Worm (Caenorhabditis elegans): ENCODE results near the gene F31A3.3.

F31A3.3 gene

DNA sequence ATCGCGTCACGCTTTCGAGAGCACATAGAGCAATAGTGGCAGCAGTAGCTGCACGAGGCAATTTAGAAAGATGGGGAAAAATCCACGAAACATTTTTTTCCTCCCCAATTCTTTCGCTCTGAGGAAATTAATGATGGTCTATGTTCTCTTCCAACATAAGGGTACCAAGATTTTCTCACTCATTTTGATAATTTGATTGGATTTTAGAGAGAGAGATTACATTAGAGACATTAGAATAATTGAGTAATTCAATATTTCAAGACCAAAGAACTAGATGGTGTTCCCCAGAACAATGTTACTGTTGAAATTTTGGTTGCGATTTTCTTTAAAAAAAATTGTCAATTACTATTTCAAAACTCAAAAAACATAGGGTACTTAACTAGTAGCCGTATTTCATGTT, 12.4 kb downstream of the F31A3.3 start:
- no peak for TF ChIP-seq F57A8.1 (GFP tag; optimal IDR thresholded peaks at IDR 0.05)
- no peak for TF ChIP-seq sdz-38 (tag; optimal IDR thresholded peaks at IDR 0.05)
- no peak for TF ChIP-seq dpff-1 (tag; optimal IDR thresholded peaks at IDR 0.05)
- TF ChIP-seq K11D2.4 (GFP tag; IDR thresholded peaks at IDR 0.05): 0 out of 2 replicates have a peak, but pooled peaks have one; percentile 15

DNA sequence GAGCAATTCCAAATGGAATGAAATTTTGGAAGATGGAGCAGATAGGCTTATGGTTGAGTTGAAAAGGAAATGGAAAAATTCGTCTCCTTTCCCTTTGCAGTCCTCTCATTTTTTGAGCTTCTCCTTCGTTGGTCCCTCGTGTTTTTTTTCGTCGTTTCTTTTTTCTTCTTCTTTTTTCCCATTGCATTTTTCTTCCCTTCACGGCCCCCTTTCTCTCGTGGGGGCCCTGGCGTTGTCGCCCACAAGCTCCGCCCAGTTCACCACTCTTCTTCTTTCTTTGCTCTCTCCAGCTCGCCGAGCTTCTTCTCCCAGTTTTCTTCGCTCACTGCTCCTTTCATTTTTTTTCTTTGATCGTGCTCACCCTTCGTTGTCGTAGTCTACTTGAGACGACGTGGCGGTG, 14.4 kb downstream of the F31A3.3 start:
- 0 out of 2 replicates have a peak, but pooled peaks have one; percentile 7 for TF ChIP-seq hmg-1.2 (GFP tag; IDR thresholded peaks at IDR 0.05)
- no peak for TF ChIP-seq cebp-1 (GFP tag; IDR thresholded peaks at IDR 0.05)
- TF ChIP-seq cebp-1 (tag; optimal IDR thresholded peaks at IDR 0.05): peak; percentile 33
- TF ChIP-seq K12H6.12 (tag; optimal IDR thresholded peaks at IDR 0.05): peak; percentile 62
- TF ChIP-seq egl-44 (GFP tag; IDR thresholded peaks at IDR 0.05): no peak
- peak; percentile 83 for TF ChIP-seq zfh-2 (GFP tag; conservative IDR thresholded peaks at IDR 0.05)

ce11 chrX:17518293-17518692, 15.6 kb downstream of the F31A3.3 start:
- TF ChIP-seq ztf-28 (GFP tag; IDR thresholded peaks at IDR 0.05): no peak
- no peak for TF ChIP-seq Y56A3A.18 (GFP tag; IDR thresholded peaks at IDR 0.05)
- no peak for TF ChIP-seq hmg-1.2 (GFP tag; IDR thresholded peaks at IDR 0.05)
- TF ChIP-seq Y95B8A.8 (GFP tag; IDR thresholded peaks at IDR 0.05): no peak
- no peak for TF ChIP-seq bed-2 (GFP tag; IDR thresholded peaks at IDR 0.05)
- TF ChIP-seq nhr-80 (tag; optimal IDR thresholded peaks at IDR 0.05): no peak

DNA sequence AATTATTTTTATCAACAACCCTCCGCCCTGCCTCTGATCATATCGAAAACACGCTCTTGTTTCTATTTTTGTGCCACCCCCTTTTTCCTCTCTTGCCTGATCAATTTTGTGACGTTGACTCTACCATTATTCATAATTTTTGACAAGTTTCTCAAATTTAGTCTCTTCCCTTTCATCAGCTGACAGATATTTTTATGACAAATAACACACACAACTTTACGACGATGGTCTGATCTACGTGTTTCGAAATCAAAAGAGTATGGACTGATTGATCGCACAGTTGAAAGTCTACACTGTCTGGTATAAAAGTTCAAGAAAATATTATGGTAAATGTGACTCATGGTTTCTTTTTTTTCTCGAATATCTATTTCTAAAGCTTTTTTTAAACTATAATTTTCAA, 16.0 kb downstream of the F31A3.3 start:
- TF ChIP-seq madf-6 (GFP tag; IDR thresholded peaks at IDR 0.05) (no peak), unc-62 (GFP tag; optimal IDR thresholded peaks at IDR 0.05) (peak; percentile 90), cebp-1 (GFP tag; IDR thresholded peaks at IDR 0.05) (no peak), cebp-1 (tag; optimal IDR thresholded peaks at IDR 0.05) (peak; percentile 57)

DNA sequence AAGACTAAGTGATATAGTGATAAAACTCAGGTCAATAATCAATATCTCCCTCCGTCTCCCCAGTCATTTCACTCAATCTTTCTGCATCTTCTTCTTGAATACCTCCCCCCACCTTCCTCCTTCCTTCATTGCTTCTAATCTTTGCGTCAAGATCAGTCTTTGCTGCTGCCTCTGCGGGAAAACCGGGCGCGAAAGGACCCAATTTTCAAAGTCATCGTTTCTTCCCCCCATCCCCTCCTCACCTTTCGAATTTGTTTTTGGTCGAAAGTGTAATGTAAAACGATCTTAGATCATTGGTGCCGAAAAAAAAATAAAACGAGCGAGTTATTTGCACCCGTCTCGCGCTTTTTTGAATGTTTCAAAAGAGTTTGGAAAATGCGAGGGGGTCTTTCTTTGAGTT, 16.9 kb downstream of the F31A3.3 start:
- TF ChIP-seq nfya-2 (GFP tag; IDR thresholded peaks at IDR 0.05) (no peak), hlh-26 (GFP tag; conservative IDR thresholded peaks at IDR 0.05) (no peak), ets-4 (GFP tag; optimal IDR thresholded peaks at IDR 0.05) (no peak), cebp-1 (GFP tag; IDR thresholded peaks at IDR 0.05) (no peak), cebp-1 (tag; optimal IDR thresholded peaks at IDR 0.05) (peak; percentile 4), ceh-58 (GFP tag; IDR thresholded peaks at IDR 0.05) (0 out of 2 replicates have a peak, but pooled peaks have one; percentile 46), B0261.1 (tag; optimal IDR thresholded peaks at IDR 0.05) (no peak), madf-3 (GFP tag; IDR thresholded peaks at IDR 0.05) (no peak), attf-5 (GFP tag; optimal IDR thresholded peaks at IDR 0.05) (no peak)

ce11 chrX:17516461-17516860, 17.4 kb downstream of the F31A3.3 start:
- TF ChIP-seq rcor-1 (GFP tag; IDR thresholded peaks at IDR 0.05): no peak
- no peak for TF ChIP-seq attf-5 (GFP tag; optimal IDR thresholded peaks at IDR 0.05)
- TF ChIP-seq lin-40 (tag; optimal IDR thresholded peaks at IDR 0.05): no peak
- TF ChIP-seq ccch-3 (GFP tag; optimal IDR thresholded peaks at IDR 0.05): no peak
- 0 out of 2 replicates have a peak, but pooled peaks have one; percentile 8 for TF ChIP-seq madf-3 (GFP tag; IDR thresholded peaks at IDR 0.05)

DNA sequence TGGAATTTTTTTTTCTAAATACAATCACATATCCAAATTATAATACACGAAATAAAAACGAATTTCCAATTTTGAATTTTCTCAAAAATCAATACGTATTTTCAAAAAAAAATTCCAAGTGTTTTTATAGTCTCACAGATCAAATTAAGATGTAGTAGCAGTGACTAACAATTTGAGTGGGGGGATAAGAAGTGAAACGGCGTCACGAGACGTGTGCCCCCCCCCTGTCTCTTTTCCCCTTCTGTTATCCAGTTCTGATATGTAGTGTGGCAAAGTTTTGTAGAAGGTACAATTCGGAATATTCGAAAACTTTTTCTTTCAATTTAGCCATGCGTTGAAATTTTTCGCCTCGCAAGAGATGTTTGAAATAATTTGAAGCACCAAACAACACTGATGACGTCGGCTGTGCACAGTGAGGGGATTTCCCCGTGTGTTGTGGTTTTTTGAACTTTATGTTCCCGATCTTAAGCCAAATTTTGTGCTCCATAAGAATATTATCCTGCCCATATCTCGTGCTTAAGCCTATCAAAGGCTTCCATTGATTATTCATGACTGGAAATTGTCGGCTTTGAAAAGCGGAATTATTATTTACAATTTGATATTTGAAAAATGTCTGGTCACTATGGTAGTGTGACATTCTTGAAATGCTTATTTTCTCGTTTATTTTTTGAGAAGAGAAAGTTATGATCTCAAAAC, 18.5 kb downstream of the F31A3.3 start:
- TF ChIP-seq attf-6 (GFP tag; IDR thresholded peaks at IDR 0.05) (no peak), F22D6.2 (tag; optimal IDR thresholded peaks at IDR 0.05) (no peak), madf-10 (tag; optimal IDR thresholded peaks at IDR 0.05) (no peak), ztf-18 (tag; optimal IDR thresholded peaks at IDR 0.05) (no peak), efl-1 (GFP tag; optimal IDR thresholded peaks at IDR 0.05) (no peak), sdz-38 (tag; optimal IDR thresholded peaks at IDR 0.05) (no peak), ceh-27 (GFP tag; optimal IDR thresholded peaks at IDR 0.05) (no peak), mcd-1 (GFP tag; IDR thresholded peaks at IDR 0.05) (no peak)

Data from whole organism, young adult.